Fruit fly (Drosophila melanogaster): ENCODE results near the gene CG5800.
A peak's percentile ranks its signal among the peaks of the same experiment; 100 is the strongest.

- TF ChIP-seq CG12768 (GFP tag; optimal IDR thresholded peaks at IDR 0.05) (no peak), bab1 (GFP tag; optimal IDR thresholded peaks at IDR 0.05) (no peak), cic (GFP tag; optimal IDR thresholded peaks at IDR 0.05) (no peak), kay (GFP tag; ENCODE audit: borderline replicate concordance) (no peak), Crg-1 (GFP tag; optimal IDR thresholded peaks at IDR 0.05) (no peak), tj (GFP tag; optimal IDR thresholded peaks at IDR 0.05) (peak; percentile 3), CG14711 (tag; optimal IDR thresholded peaks at IDR 0.05) (no peak), CG7045 (GFP tag; optimal IDR thresholded peaks at IDR 0.05) (no peak), CG11617 (GFP tag; optimal IDR thresholded peaks at IDR 0.05) (no peak), toe (GFP tag; optimal IDR thresholded peaks at IDR 0.05) (no peak), Clk (GFP tag; optimal IDR thresholded peaks at IDR 0.05) (no peak), CG7101 (tag; optimal IDR thresholded peaks at IDR 0.05) (no peak), cnc (optimal IDR thresholded peaks at IDR 0.05) (no peak)
Measured at dm6 chrX:17657716-17658115, 21.6 kb downstream of the CG5800 start.
